Fruit fly (Drosophila melanogaster): ENCODE results near the gene CG5151.

The CG5151 gene

dm6 chr3L:16157251-16158190 lies 7.0 kb downstream of the CG5151 start (continued):
- TF ChIP-seq bbx (GFP tag; IDR thresholded peaks at IDR 0.05; ENCODE audit: partially characterized antibody) (no peak), MESR4 (GFP tag; optimal IDR thresholded peaks at IDR 0.05) (no peak), tgo (GFP tag; IDR thresholded peaks at IDR 0.05) (peak; percentile 35; the same call in 2 of the 3 replicates), Xrp1 (GFP tag; IDR thresholded peaks at IDR 0.05) (peak; percentile 38; the same call in 1 of the 2 replicates), CG14441 (GFP tag; IDR thresholded peaks at IDR 0.05) (peak; percentile 59), CG6272 (GFP tag; IDR thresholded peaks at IDR 0.05) (no peak), Hand (GFP tag; optimal IDR thresholded peaks at IDR 0.05) (no peak), CG6175 (GFP tag; IDR thresholded peaks at IDR 0.05) (no peak), wek (GFP tag; optimal IDR thresholded peaks at IDR 0.05) (no peak), CG10654 (GFP tag; optimal IDR thresholded peaks at IDR 0.05) (peak; percentile 16), Hmr (GFP tag; optimal IDR thresholded peaks at IDR 0.05) (peak; percentile 63), sob (GFP tag; IDR thresholded peaks at IDR 0.05) (peak; percentile 41; the same call in 1 of the 2 replicates), NK7.1 (GFP tag; optimal IDR thresholded peaks at IDR 0.05) (peak; percentile 2), CG13775 (GFP tag; optimal IDR thresholded peaks at IDR 0.05) (peak; percentile 41), CG12219 (GFP tag; optimal IDR thresholded peaks at IDR 0.05) (peak; percentile 7), maf-S (GFP tag; optimal IDR thresholded peaks at IDR 0.05) (peak; percentile 14), CG11696 (GFP tag; IDR thresholded peaks at IDR 0.05) (no peak), vnd (GFP tag; IDR thresholded peaks at IDR 0.05; ENCODE audit: partially characterized antibody) (no peak), Side (GFP tag; optimal IDR thresholded peaks at IDR 0.05) (peak; percentile 27), E2f1 (GFP tag; IDR thresholded peaks at IDR 0.05) (no peak)

- no peak for TF ChIP-seq CG2120 (GFP tag; optimal IDR thresholded peaks at IDR 0.05)
- no peak for TF ChIP-seq ap (GFP tag; IDR thresholded peaks at IDR 0.05)
- no peak for TF ChIP-seq ems (GFP tag; optimal IDR thresholded peaks at IDR 0.05)
- TF ChIP-seq dmrt99B (tag; optimal IDR thresholded peaks at IDR 0.05), result no peak
- TF ChIP-seq CG4707 (GFP tag; optimal IDR thresholded peaks at IDR 0.05), result no peak
- no peak for TF ChIP-seq eyg (GFP tag; optimal IDR thresholded peaks at IDR 0.05)
- no peak for TF ChIP-seq CG1024 (GFP tag; IDR thresholded peaks at IDR 0.05)
- no peak for TF ChIP-seq CG14667 (GFP tag; IDR thresholded peaks at IDR 0.05)
- no peak for TF ChIP-seq CoRest (tag; optimal IDR thresholded peaks at IDR 0.05)
- peak; percentile 63 for TF ChIP-seq lab (GFP tag; optimal IDR thresholded peaks at IDR 0.05)
- TF ChIP-seq dysf (GFP tag; IDR thresholded peaks at IDR 0.05), result no peak
- TF ChIP-seq pita (GFP tag; optimal IDR thresholded peaks at IDR 0.05), result no peak
- TF ChIP-seq Kr (GFP tag; optimal IDR thresholded peaks at IDR 0.05), result no peak
- no peak for TF ChIP-seq jumu (GFP tag; optimal IDR thresholded peaks at IDR 0.05)
- peak; percentile 97 for TF ChIP-seq crol (GFP tag; IDR thresholded peaks at IDR 0.05)
- no peak for TF ChIP-seq CG4328 (GFP tag; optimal IDR thresholded peaks at IDR 0.05)
- TF ChIP-seq CG6175 (GFP tag; IDR thresholded peaks at IDR 0.05), result peak; percentile 77
- TF ChIP-seq Dp (GFP tag; optimal IDR thresholded peaks at IDR 0.05), result no peak
- TF ChIP-seq MBD-R2 (GFP tag; IDR thresholded peaks at IDR 0.05), result 0 out of 2 replicates have a peak, but pooled peaks have one; percentile 13
- peak; percentile 9 for TF ChIP-seq CG15514 (GFP tag; optimal IDR thresholded peaks at IDR 0.05)
- TF ChIP-seq zfh1 (GFP tag; IDR thresholded peaks at IDR 0.05), result no peak
- no peak for TF ChIP-seq H2.0 (GFP tag; IDR thresholded peaks at IDR 0.05)
- TF ChIP-seq CG12299 (tag; optimal IDR thresholded peaks at IDR 0.05), result no peak
- TF ChIP-seq Ravus (GFP tag; IDR thresholded peaks at IDR 0.05), result no peak
- TF ChIP-seq mirr (GFP tag; optimal IDR thresholded peaks at IDR 0.05), result peak; percentile 76
- TF ChIP-seq bigmax (GFP tag; optimal IDR thresholded peaks at IDR 0.05), result no peak
- TF ChIP-seq Fer1 (GFP tag; optimal IDR thresholded peaks at IDR 0.05), result no peak
- no peak for TF ChIP-seq NC2β (GFP tag; optimal IDR thresholded peaks at IDR 0.05)
- TF ChIP-seq CG11504 (tag; optimal IDR thresholded peaks at IDR 0.05), result no peak
- TF ChIP-seq Lhr (GFP tag; optimal IDR thresholded peaks at IDR 0.05), result no peak
Measured at dm6 chr3L:16156788-16157208, 7.7 kb downstream of the CG5151 start.
